Worm (Caenorhabditis elegans) whole organism, L1 larva: ENCODE results near the gene F28C6.5.
A peak's percentile ranks its signal among the peaks of the same experiment; 100 is the strongest.

Experiments used
- C16A3.4 ChIP-seq: fragments of 150-350 bp; optimal IDR thresholded peaks from 2 replicates; lab custom pipeline; 2014; ENCODE audit warnings: missing biosample characterization, missing genetic modification characterization
- Y116A8C.19 ChIP-seq: sonication (generic microtip); optimal IDR thresholded peaks from 2 replicates; lab custom pipeline; 2016; ENCODE audit warnings: missing compliant biosample characterization, missing genetic modification characterization, borderline replicate concordance
- alr-1 ChIP-seq: fragments of 200-800 bp; sonication (Bioruptor generic); optimal IDR thresholded peaks from 2 replicates; lab custom pipeline; 2018; ENCODE audit warnings: borderline replicate concordance, mild to moderate bottlenecking, missing genetic modification characterization, missing compliant biosample characterization
- ama-1 ChIP-seq: fragments of 150-350 bp; optimal IDR thresholded peaks from 2 replicates; lab custom pipeline; 2014
- blmp-1 ChIP-seq: fragments of 150-350 bp; optimal IDR thresholded peaks from 2 replicates; lab custom pipeline; 2014; ENCODE audit warnings: missing biosample characterization, missing genetic modification characterization
- ceh-63 ChIP-seq: fragments of 200-800 bp; sonication (Bioruptor generic); optimal IDR thresholded peaks from 2 replicates; lab custom pipeline; 2018; ENCODE audit warnings: mild to moderate bottlenecking, missing genetic modification characterization, missing compliant biosample characterization
- ceh-88 ChIP-seq: fragments of 200-800 bp; sonication (Bioruptor generic); IDR thresholded peaks from 2 replicates; pipeline ENCODE4 v1.3.6; 2022; ENCODE audit warnings: missing genetic modification characterization, missing compliant biosample characterization
- ces-1 ChIP-seq: fragments of 150-350 bp; optimal IDR thresholded peaks from 2 replicates; lab custom pipeline; 2014; ENCODE audit warnings: missing biosample characterization, missing genetic modification reagents, missing genetic modification characterization
- efl-1 ChIP-seq, 4 experiments: fragments of 150-350 bp; optimal IDR thresholded peaks in 3 of 4; peaks in 1 of 4; 1 replicate in 1 of 4; 2 replicates in 3 of 4; lab custom pipeline; 2014; ENCODE audit warnings: missing biosample characterization in 2 of 4, missing genetic modification characterization in 2 of 4, missing genetic modification reagents in 2 of 4
- efl-3 ChIP-seq: fragments of 200-800 bp; sonication (Bioruptor generic); optimal IDR thresholded peaks from 2 replicates; lab custom pipeline; 2018; ENCODE audit warnings: mild to moderate bottlenecking, missing genetic modification characterization, missing compliant biosample characterization
- egl-13 ChIP-seq: sonication (generic microtip); optimal IDR thresholded peaks from 2 replicates; lab custom pipeline; 2016; ENCODE audit warnings: missing genotype, missing genetic modification reagents, missing genetic modification characterization, missing compliant biosample characterization
- fkh-10 ChIP-seq: sonication (generic microtip); optimal IDR thresholded peaks from 2 replicates; lab custom pipeline; 2017; ENCODE audit warnings: missing biosample characterization, missing genetic modification reagents, missing genetic modification characterization
- fkh-8 ChIP-seq: sonication (generic microtip); optimal IDR thresholded peaks from 2 replicates; lab custom pipeline; 2016; ENCODE audit warnings: mild to moderate bottlenecking, missing genetic modification characterization, missing compliant biosample characterization
- grh-1 ChIP-seq: fragments of 200-800 bp; sonication (Bioruptor generic); IDR thresholded peaks from 2 replicates; pipeline ENCODE4 v1.3.6; 2022; ENCODE audit warnings: missing genetic modification reagents, missing genetic modification characterization, missing compliant biosample characterization
- hlh-17 ChIP-seq: fragments of 200-800 bp; sonication (Bioruptor generic); optimal IDR thresholded peaks from 2 replicates; lab custom pipeline; 2018; ENCODE audit warnings: missing genetic modification characterization, mild to moderate bottlenecking, missing compliant biosample characterization, moderate library complexity, borderline replicate concordance
- isw-1 ChIP-seq: fragments of 200-800 bp; sonication (Bioruptor generic); IDR thresholded peaks from 2 replicates; pipeline ENCODE4 v1.3.6; 2022; ENCODE audit warnings: missing genetic modification characterization, missing compliant biosample characterization
- lin-15B ChIP-seq: fragments of 150-350 bp; sonication (generic microtip); optimal IDR thresholded peaks from 3 replicates; lab custom pipeline; 2014; ENCODE audit warnings: missing biosample characterization, missing genetic modification characterization
- lin-35 ChIP-seq, 2 experiments: fragments of 150-350 bp; optimal IDR thresholded peaks; 2 replicates each; lab custom pipeline; 2014; ENCODE audit warnings: missing biosample characterization in 2 of 2, missing genetic modification characterization in 2 of 2, missing genetic modification reagents in 2 of 2
- lin-39 ChIP-seq: fragments of 150-350 bp; optimal IDR thresholded peaks from 2 replicates; lab custom pipeline; 2014; ENCODE audit warnings: missing biosample characterization, missing genetic modification reagents, missing genetic modification characterization
- mdl-1 ChIP-seq, 2 experiments: fragments of 150-350 bp; optimal IDR thresholded peaks; 2 replicates each; lab custom pipeline; 2014 to 2017; ENCODE audit warnings: missing biosample characterization in 2 of 2, missing genetic modification characterization in 2 of 2, inconsistent platforms in 1 of 2
- mep-1 ChIP-seq: fragments of 150-350 bp; optimal IDR thresholded peaks from 2 replicates; lab custom pipeline; 2014; ENCODE audit warnings: missing biosample characterization, missing genetic modification characterization
- nhr-11 ChIP-seq: fragments of 150-350 bp; optimal IDR thresholded peaks from 2 replicates; lab custom pipeline; 2014; ENCODE audit warnings: missing biosample characterization, missing genetic modification characterization
- nhr-12 ChIP-seq: sonication (generic microtip); optimal IDR thresholded peaks from 2 replicates; lab custom pipeline; 2017; ENCODE audit warnings: missing biosample characterization, missing genetic modification characterization
- nhr-19 ChIP-seq: fragments of 200-800 bp; sonication (Bioruptor generic); conservative IDR thresholded peaks from 2 replicates; pipeline ENCODE4 v1.3.6; 2022; ENCODE audit warnings: missing genetic modification characterization, missing compliant biosample characterization
- nhr-20 ChIP-seq: sonication (generic microtip); optimal IDR thresholded peaks from 2 replicates; lab custom pipeline; 2016; ENCODE audit warnings: mild to moderate bottlenecking, missing genetic modification characterization, missing compliant biosample characterization
- nhr-28 ChIP-seq: fragments of 150-350 bp; optimal IDR thresholded peaks from 2 replicates; lab custom pipeline; 2014; ENCODE audit warnings: missing biosample characterization, missing genetic modification characterization
- nhr-71 ChIP-seq: sonication (generic microtip); optimal IDR thresholded peaks from 2 replicates; lab custom pipeline; 2016; ENCODE audit warnings: mild to moderate bottlenecking, missing genetic modification characterization, moderate library complexity, missing compliant biosample characterization
- nhr-84 ChIP-seq: sonication (generic microtip); optimal IDR thresholded peaks from 2 replicates; lab custom pipeline; 2017; ENCODE audit warnings: missing biosample characterization, missing genetic modification characterization
- pag-3 ChIP-seq: sonication (generic microtip); optimal IDR thresholded peaks from 2 replicates; lab custom pipeline; 2017; ENCODE audit warnings: missing genetic modification characterization, mild to moderate bottlenecking, missing compliant biosample characterization, antibody characterized with exemption, borderline replicate concordance; ENCODE audit not compliant: insufficient read depth
- pqm-1 ChIP-seq: sonication (generic microtip); optimal IDR thresholded peaks from 3 replicates; lab custom pipeline; 2017; ENCODE audit warnings: missing biosample characterization, missing genetic modification characterization
- snu-23 ChIP-seq: sonication (generic microtip); optimal IDR thresholded peaks from 2 replicates; lab custom pipeline; 2016; ENCODE audit warnings: missing genetic modification characterization, missing compliant biosample characterization
- sox-4 ChIP-seq: sonication (generic microtip); optimal IDR thresholded peaks from 2 replicates; lab custom pipeline; 2016; ENCODE audit warnings: missing genetic modification characterization, missing compliant biosample characterization
- tbx-2 ChIP-seq: sonication (generic microtip); optimal IDR thresholded peaks from 2 replicates; lab custom pipeline; 2016; ENCODE audit warnings: missing genetic modification characterization, missing compliant biosample characterization
- tlp-1 ChIP-seq: fragments of 150-350 bp; optimal IDR thresholded peaks from 2 replicates; lab custom pipeline; 2014; ENCODE audit warnings: missing biosample characterization, missing genetic modification characterization
- unc-130 ChIP-seq: fragments of 150-350 bp; optimal IDR thresholded peaks from 2 replicates; lab custom pipeline; 2017; ENCODE audit warnings: missing biosample characterization, missing genetic modification characterization, inconsistent platforms
- unc-98 ChIP-seq: fragments of 200-800 bp; sonication (Bioruptor generic); IDR thresholded peaks from 2 replicates; pipeline ENCODE4 v1.3.6; 2022; ENCODE audit warnings: missing genetic modification characterization, missing compliant biosample characterization
- ztf-11 ChIP-seq, 2 experiments: sonication (generic microtip); optimal IDR thresholded peaks; 2 replicates each; lab custom pipeline; 2016 to 2017; ENCODE audit warnings: missing genetic modification characterization in 2 of 2, missing biosample characterization in 1 of 2, missing compliant biosample characterization in 1 of 2

Gene F28C6.5

DNA sequence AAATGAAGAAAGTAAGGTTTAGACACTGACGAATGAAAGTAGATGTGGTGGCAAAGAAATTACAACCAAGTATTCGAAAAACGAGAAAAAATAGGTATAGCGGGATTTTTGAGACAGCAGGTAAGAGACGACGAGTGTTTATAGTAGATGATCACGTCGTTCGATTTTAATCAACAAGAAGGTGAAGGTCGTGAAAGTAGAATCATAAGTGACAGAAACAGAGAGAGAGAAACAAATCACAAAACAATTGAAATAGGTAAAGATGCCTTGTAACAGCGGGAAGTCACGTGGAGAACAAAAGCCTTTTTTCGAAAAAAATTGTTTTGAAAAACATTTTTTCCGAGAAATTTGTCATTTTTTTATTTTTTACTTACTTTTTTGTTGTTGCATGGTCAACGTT lies 30.8 kb downstream of the F28C6.5 start, which contains the start of gene T22C8.6 (continued):
- TF ChIP-seq hlh-17 (GFP tag; lab: Kevin White, UChicago) (no peak), nhr-19 (no peak), snu-23 (GFP tag; lab: Kevin White, UChicago) (no peak), ama-1 (no peak), lin-35 (GFP tag; optimal IDR thresholded peaks at IDR 0.05; lab: Kevin White, UChicago) (peak in 1 of 2 experiments; percentile 3), nhr-28 (tag; lab: Kevin White, UChicago) (no peak), nhr-20 (peak; percentile 47), pag-3 (tag; lab: Kevin White, UChicago) (no peak), nhr-84 (no peak), unc-98 (GFP tag; lab: Robert Waterston, UW) (no peak)

ce11 chrII:8631766-8632165 lies 32.5 kb downstream of the F28C6.5 start:
- no peak for TF ChIP-seq C16A3.4 (tag; lab: Kevin White, UChicago)
- TF ChIP-seq fkh-8 (tag; lab: Kevin White, UChicago), result no peak
- no peak for TF ChIP-seq efl-3 (GFP tag; lab: Kevin White, UChicago)
- no peak for TF ChIP-seq ceh-88 (GFP tag; lab: Robert Waterston, UW)
- no peak for TF ChIP-seq egl-13 (tag; lab: Kevin White, UChicago)
- TF ChIP-seq unc-130 (tag; lab: Kevin White, UChicago), result no peak
- TF ChIP-seq sox-4 (tag; lab: Kevin White, UChicago), result no peak
- TF ChIP-seq nhr-71 (tag; lab: Kevin White, UChicago), result no peak
- TF ChIP-seq ces-1 (GFP tag; lab: Kevin White, UChicago), result no peak
- no peak for TF ChIP-seq nhr-11 (tag; lab: Kevin White, UChicago)
- no peak for TF ChIP-seq ama-1
- no peak for TF ChIP-seq Y116A8C.19 (tag; lab: Kevin White, UChicago)
- no peak for TF ChIP-seq efl-1 (optimal IDR thresholded peaks at IDR 0.05; lab: Kevin White, UChicago)
- TF ChIP-seq efl-1 (GFP tag; optimal IDR thresholded peaks at IDR 0.05 in 1 of 2; lab: Kevin White, UChicago), result no peak
- TF ChIP-seq pqm-1 (tag; lab: Kevin White, UChicago), result no peak
- TF ChIP-seq alr-1, result no peak
- TF ChIP-seq fkh-10 (GFP tag; lab: Kevin White, UChicago), result no peak
- TF ChIP-seq nhr-12 (tag; lab: Kevin White, UChicago), result no peak
- no peak for TF ChIP-seq ceh-63 (GFP tag; lab: Kevin White, UChicago)
- TF ChIP-seq lin-15B, result no peak
- no peak for TF ChIP-seq isw-1

- TF ChIP-seq ztf-11 (tag; optimal IDR thresholded peaks at IDR 0.05; lab: Kevin White, UChicago) (no peak), blmp-1 (tag; lab: Kevin White, UChicago) (peak; percentile 24)
Measured at ce11 chrII:8634386-8634785, 35.1 kb downstream of the F28C6.5 start, which contains the start of gene cutl-12. cutl-12 (minus strand) TSS chrII:8634486.

ce11 chrII:8637615-8638014 lies 38.3 kb downstream of the F28C6.5 start, which contains the start of gene vab-9:
vab-9 (minus strand) TSS chrII:8637715.
- TF ChIP-seq ztf-11 (tag; optimal IDR thresholded peaks at IDR 0.05; lab: Kevin White, UChicago) (no peak), efl-1 (optimal IDR thresholded peaks at IDR 0.05; lab: Kevin White, UChicago) (no peak), efl-1 (GFP tag; optimal IDR thresholded peaks at IDR 0.05 in 1 of 2; lab: Kevin White, UChicago) (peak in 1 of 2 experiments; percentile 39)

- TF ChIP-seq grh-1 (no peak), ces-1 (GFP tag; lab: Kevin White, UChicago) (no peak), pag-3 (tag; lab: Kevin White, UChicago) (no peak), lin-39 (no peak), lin-35 (GFP tag; optimal IDR thresholded peaks at IDR 0.05; lab: Kevin White, UChicago) (no peak), tlp-1 (tag; lab: Kevin White, UChicago) (no peak), C16A3.4 (tag; lab: Kevin White, UChicago) (no peak), nhr-71 (tag; lab: Kevin White, UChicago) (no peak), mep-1 (no peak), nhr-20 (no peak), tbx-2 (tag; lab: Kevin White, UChicago) (no peak), mdl-1 (tag; optimal IDR thresholded peaks at IDR 0.05; lab: Kevin White, UChicago) (no peak)
Measured at ce11 chrII:8639553-8639952, 40.2 kb downstream of the F28C6.5 start.
